Worm (Caenorhabditis elegans) whole organism, L4 larva: ENCODE results near the gene Y39B6A.10.

Experiments used
- aha-1 ChIP-seq: fragments of 150-350 bp; peaks from one replicate; lab custom pipeline; 2014; ENCODE audit warnings: missing biosample characterization, missing genetic modification characterization
- attf-4 ChIP-seq: sonication (generic microtip); optimal IDR thresholded peaks from 3 replicates; lab custom pipeline; 2017; ENCODE audit warnings: missing biosample characterization, missing genetic modification characterization
- fos-1 ChIP-seq: fragments of 150-350 bp; optimal IDR thresholded peaks from 2 replicates; lab custom pipeline; 2014; ENCODE audit warnings: missing biosample characterization, missing genetic modification characterization
- lin-13 ChIP-seq: fragments of 150-350 bp; optimal IDR thresholded peaks from 2 replicates; lab custom pipeline; 2014; ENCODE audit warnings: missing biosample characterization, missing genetic modification reagents, missing genetic modification characterization
- lin-39 ChIP-seq: fragments of 150-350 bp; optimal IDR thresholded peaks from 2 replicates; lab custom pipeline; 2014; ENCODE audit warnings: missing biosample characterization, missing genetic modification reagents, missing genetic modification characterization
- skn-1 ChIP-seq: fragments of 150-350 bp; optimal IDR thresholded peaks from 2 replicates; lab custom pipeline; 2014; ENCODE audit warnings: missing biosample characterization, missing genetic modification characterization
- spr-3 ChIP-seq: fragments of 200-800 bp; sonication (Bioruptor generic); optimal IDR thresholded peaks from 2 replicates; lab custom pipeline; 2018; ENCODE audit warnings: mild to moderate bottlenecking, missing genetic modification characterization, missing compliant biosample characterization
- unc-39 ChIP-seq: sonication (generic microtip); optimal IDR thresholded peaks from 2 replicates; lab custom pipeline; 2017; ENCODE audit warnings: missing biosample characterization, missing genetic modification characterization
- ztf-7 ChIP-seq: fragments of 150-350 bp; optimal IDR thresholded peaks from 2 replicates; lab custom pipeline; 2014; ENCODE audit warnings: missing biosample characterization, missing genetic modification characterization

DNA sequence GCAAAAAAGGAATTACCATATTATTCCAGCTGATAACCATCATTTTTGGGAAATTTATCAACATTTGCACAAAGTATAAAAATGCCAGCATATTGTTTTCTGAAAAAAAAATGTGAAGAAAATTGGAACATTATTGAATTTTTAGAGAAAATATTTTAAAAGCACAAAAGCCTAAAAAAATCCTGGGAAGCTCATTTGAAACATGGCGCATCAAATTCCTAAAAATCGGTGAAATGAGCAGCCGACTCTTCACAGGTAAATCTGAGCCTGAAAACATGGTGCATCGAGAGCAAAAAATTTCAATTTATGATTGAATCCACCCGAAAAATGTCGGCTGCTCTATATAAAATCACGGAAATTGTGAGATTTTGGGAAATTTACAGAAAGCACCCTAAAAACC, 15.7 kb upstream of the Y39B6A.10 start, which contains the start of gene Y39B6A.7:
- TF ChIP-seq ztf-7 (tag; lab: Kevin White, UChicago) (no peak), lin-13 (GFP tag; lab: Kevin White, UChicago) (no peak), spr-3 (no peak), aha-1 (tag; lab: Kevin White, UChicago) (no peak), lin-39 (no peak), attf-4 (tag; lab: Kevin White, UChicago) (no peak), unc-39 (tag; lab: Kevin White, UChicago) (no peak), skn-1 (tag; lab: Kevin White, UChicago) (no peak), fos-1 (tag; lab: Kevin White, UChicago) (no peak)
